Fruit fly (Drosophila melanogaster) whole organism, wandering third instar larva: ENCODE results near the gene Cyp313a1.

Experiments used
- Abd-B ChIP-seq: fragments of >200 bp; optimal IDR thresholded peaks from 2 replicates; lab custom pipeline; 2017; ENCODE audit warnings: missing biosample characterization, missing genetic modification characterization
- CG32264 ChIP-seq: fragments of 200-800 bp; sonication (Bioruptor generic); optimal IDR thresholded peaks from 2 replicates; lab custom pipeline; 2016; ENCODE audit warnings: missing biosample characterization, missing genetic modification characterization
- CG9705 ChIP-seq: fragments of 200-800 bp; sonication (Bioruptor generic); optimal IDR thresholded peaks from 2 replicates; lab custom pipeline; 2018; ENCODE audit warnings: missing biosample characterization, mild to moderate bottlenecking, missing genetic modification characterization
- CrebA ChIP-seq: fragments of 200-800 bp; sonication (Bioruptor generic); optimal IDR thresholded peaks from 2 replicates; lab custom pipeline; 2016; ENCODE audit warnings: missing biosample characterization, mild to moderate bottlenecking, missing genetic modification characterization, borderline replicate concordance
- Dfd ChIP-seq: fragments of >200 bp; optimal IDR thresholded peaks from 2 replicates; lab custom pipeline; 2017; ENCODE audit warnings: missing biosample characterization, missing genetic modification characterization
- Dif ChIP-seq: fragments of 200-275, 200-300 bp; sonication (Bioruptor generic); optimal IDR thresholded peaks from 2 replicates; lab custom pipeline; 2018; ENCODE audit warnings: missing biosample characterization, missing genetic modification characterization; ENCODE audit not compliant: partially characterized antibody
- GATAd ChIP-seq: sonication (Bioruptor generic); optimal IDR thresholded peaks from 2 replicates; lab custom pipeline; 2016; ENCODE audit warnings: missing biosample characterization, missing genetic modification characterization
- HLH106 ChIP-seq: fragments of 200-800 bp; optimal IDR thresholded peaks from 3 replicates; lab custom pipeline; 2019; ENCODE audit warnings: missing biosample characterization, mild to moderate bottlenecking, missing genetic modification characterization, moderate library complexity
- Hnf4 ChIP-seq: fragments of 200-800 bp; sonication (Bioruptor generic); optimal IDR thresholded peaks from 2 replicates; lab custom pipeline; 2016; ENCODE audit warnings: missing biosample characterization, mild to moderate bottlenecking, missing genetic modification characterization
- Hr78 ChIP-seq: fragments of >200 bp; optimal IDR thresholded peaks from 2 replicates; lab custom pipeline; 2017; ENCODE audit warnings: missing biosample characterization, missing genetic modification characterization
- Hr83 ChIP-seq: fragments of 200-300 bp; sonication (Bioruptor generic); optimal IDR thresholded peaks from 2 replicates; lab custom pipeline; 2016; ENCODE audit warnings: missing biosample characterization, mild to moderate bottlenecking, missing genetic modification characterization, moderate library complexity; ENCODE audit not compliant: poor library complexity, severe bottlenecking
- Jra ChIP-seq: sonication (Bioruptor generic); optimal IDR thresholded peaks from 2 replicates; lab custom pipeline; 2016; ENCODE audit warnings: missing biosample characterization, missing genetic modification characterization
- Mio ChIP-seq: sonication (Bioruptor generic); optimal IDR thresholded peaks from 2 replicates; lab custom pipeline; 2016; ENCODE audit warnings: missing biosample characterization, missing genetic modification characterization
- Myc ChIP-seq: fragments of >200 bp; optimal IDR thresholded peaks from 2 replicates; lab custom pipeline; 2017
- N ChIP-seq: fragments of >200 bp; optimal IDR thresholded peaks from 2 replicates; lab custom pipeline; 2018; ENCODE audit warnings: missing biosample characterization, missing external identifiers, missing genetic modification characterization
- OdsH ChIP-seq: fragments of 200-800 bp; sonication (Bioruptor generic); optimal IDR thresholded peaks from 2 replicates; lab custom pipeline; 2016; ENCODE audit warnings: missing biosample characterization, mild to moderate bottlenecking, missing genetic modification characterization
- Rel ChIP-seq, 2 experiments: fragments of 200-800 bp; sonication (Bioruptor generic) in 1 of 2; optimal IDR thresholded peaks; 2 replicates in 1 of 2; 3 replicates in 1 of 2; lab custom pipeline; 2016 to 2019; ENCODE audit warnings: mild to moderate bottlenecking in 2 of 2, missing biosample characterization in 2 of 2, missing genetic modification characterization in 2 of 2, moderate library complexity in 1 of 2
- Sp1 ChIP-seq: fragments of 200-800 bp; sonication (Bioruptor generic); optimal IDR thresholded peaks from 3 replicates; lab custom pipeline; 2019; ENCODE audit warnings: missing biosample characterization, mild to moderate bottlenecking, missing genetic modification characterization, moderate library complexity
- Vsx2 ChIP-seq: fragments of 200-300, 225-300 bp; sonication (Bioruptor generic); optimal IDR thresholded peaks from 2 replicates; lab custom pipeline; 2018; ENCODE audit warnings: missing biosample characterization, missing genetic modification characterization; ENCODE audit not compliant: partially characterized antibody
- br ChIP-seq: fragments of 200-800 bp; sonication (Bioruptor generic); optimal IDR thresholded peaks from 2 replicates; lab custom pipeline; 2016; ENCODE audit warnings: missing biosample characterization, missing genetic modification characterization
- brk ChIP-seq: fragments of 200-800 bp; sonication (Bioruptor generic); optimal IDR thresholded peaks from 2 replicates; lab custom pipeline; 2016; ENCODE audit warnings: missing biosample characterization, mild to moderate bottlenecking, missing genetic modification characterization
- dl ChIP-seq, 2 experiments: fragments of 175-275, 200-275 bp in 1 of 2; fragments of 200-275 bp in 1 of 2; sonication (Bioruptor generic); optimal IDR thresholded peaks; lab custom pipeline; 2018; ENCODE audit warnings: mild to moderate bottlenecking in 2 of 2, missing biosample characterization in 2 of 2, missing genetic modification characterization in 2 of 2, moderate library complexity in 2 of 2; ENCODE audit not compliant: partially characterized antibody in 2 of 2, insufficient read depth in 1 of 2
- dmrt93B ChIP-seq: fragments of 200-800 bp; sonication (Bioruptor generic); optimal IDR thresholded peaks from 2 replicates; lab custom pipeline; 2018; ENCODE audit warnings: missing biosample characterization, mild to moderate bottlenecking, missing genetic modification characterization
- dsf ChIP-seq: sonication (Bioruptor generic); optimal IDR thresholded peaks from 2 replicates; lab custom pipeline; 2016; ENCODE audit warnings: missing biosample characterization, missing genetic modification characterization, borderline replicate concordance
- ey ChIP-seq: fragments of 200-800 bp; sonication (Bioruptor generic); optimal IDR thresholded peaks from 2 replicates; lab custom pipeline; 2016; ENCODE audit warnings: missing biosample characterization, missing genetic modification characterization
- foxo ChIP-seq, 2 experiments: fragments of 200-800 bp; sonication (Bioruptor generic); optimal IDR thresholded peaks; 2 replicates in 1 of 2; 3 replicates in 1 of 2; lab custom pipeline; 2016 to 2017; ENCODE audit warnings: missing biosample characterization in 2 of 2, missing genetic modification characterization in 2 of 2
- fru ChIP-seq: fragments of 200-800 bp; sonication (Bioruptor generic); optimal IDR thresholded peaks from 3 replicates; lab custom pipeline; 2016; ENCODE audit warnings: missing biosample characterization, mild to moderate bottlenecking, missing genetic modification characterization
- h ChIP-seq: fragments of 200-800 bp; sonication (Bioruptor generic); optimal IDR thresholded peaks from 3 replicates; lab custom pipeline; 2016; ENCODE audit warnings: missing biosample characterization, mild to moderate bottlenecking, missing genetic modification characterization
- jim ChIP-seq: fragments of 175-275, 200-325 bp; sonication (Bioruptor generic); optimal IDR thresholded peaks from 2 replicates; lab custom pipeline; 2016; ENCODE audit warnings: missing biosample characterization, mild to moderate bottlenecking, missing genetic modification characterization
- lola ChIP-seq: fragments of >200 bp; optimal IDR thresholded peaks from 2 replicates; lab custom pipeline; 2017; ENCODE audit warnings: missing biosample characterization, missing genetic modification characterization
- pan ChIP-seq: fragments of >200 bp; optimal IDR thresholded peaks from 2 replicates; lab custom pipeline; 2017
- psq ChIP-seq: fragments of 200-800 bp; sonication (Bioruptor generic); optimal IDR thresholded peaks from 3 replicates; lab custom pipeline; 2017; ENCODE audit warnings: missing biosample characterization, mild to moderate bottlenecking, missing genetic modification characterization, moderate library complexity
- rgr ChIP-seq: fragments of 200-800 bp; sonication (Bioruptor generic); optimal IDR thresholded peaks from 3 replicates; lab custom pipeline; 2016; ENCODE audit warnings: missing biosample characterization, mild to moderate bottlenecking, missing genetic modification characterization
- sage ChIP-seq: fragments of 200-800 bp; sonication (Bioruptor generic); optimal IDR thresholded peaks from 2 replicates; lab custom pipeline; 2016; ENCODE audit warnings: missing biosample characterization, mild to moderate bottlenecking, missing genetic modification characterization
- sv ChIP-seq: fragments of 200-800 bp; sonication (Bioruptor generic); optimal IDR thresholded peaks from 3 replicates; lab custom pipeline; 2016; ENCODE audit warnings: missing biosample characterization, missing genetic modification characterization
- tai ChIP-seq: sonication (Bioruptor generic); optimal IDR thresholded peaks from 2 replicates; lab custom pipeline; 2016; ENCODE audit warnings: missing biosample characterization, missing genetic modification characterization
- usp ChIP-seq: fragments of >200 bp; optimal IDR thresholded peaks from 2 replicates; lab custom pipeline; 2017; ENCODE audit warnings: missing biosample characterization, missing genetic modification characterization
- woc ChIP-seq: sonication (Bioruptor generic); optimal IDR thresholded peaks from 2 replicates; lab custom pipeline; 2016; ENCODE audit warnings: missing biosample characterization, mild to moderate bottlenecking, missing genetic modification characterization

Gene Cyp313a1

DNA sequence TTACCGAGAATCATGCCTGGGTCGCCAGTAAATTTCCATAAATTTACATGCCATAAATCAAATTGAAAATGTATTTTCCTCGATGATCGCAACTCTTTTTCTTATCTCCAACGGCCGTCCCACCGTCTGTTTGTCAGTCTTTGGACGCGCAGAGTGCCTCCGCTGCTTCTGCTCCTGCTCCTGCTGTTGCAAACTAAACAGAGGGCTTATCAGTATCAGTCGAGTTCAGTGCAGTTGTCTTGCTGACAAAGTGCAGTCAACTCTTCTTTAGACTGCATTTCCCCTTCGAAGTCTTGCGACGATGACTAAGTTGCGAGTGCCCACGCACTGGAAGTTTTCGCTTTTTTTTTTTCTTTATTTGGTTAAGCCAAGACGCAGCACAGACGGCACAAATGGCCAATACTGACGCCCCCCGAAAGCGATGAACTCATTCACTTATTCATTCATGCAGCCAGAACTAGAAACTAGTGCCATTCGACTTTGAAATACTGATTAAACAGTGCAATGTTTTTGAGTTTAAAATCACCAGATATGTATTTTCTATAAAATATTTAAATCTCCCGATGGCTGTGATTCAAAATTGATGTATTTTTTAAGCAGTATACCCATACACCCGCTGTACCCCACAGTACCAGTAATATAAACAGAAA, 46.7 kb upstream of the Cyp313a1 start:
- no peak for TF ChIP-seq Hr78
- TF ChIP-seq Myc, result no peak
- TF ChIP-seq OdsH (GFP tag; lab: Kevin White, UChicago), result no peak
- no peak for TF ChIP-seq Dfd
- no peak for TF ChIP-seq N
- TF ChIP-seq CrebA (GFP tag; lab: Kevin White, UChicago), result no peak
- TF ChIP-seq Vsx2 (GFP tag; lab: Kevin White, UChicago), result no peak
- no peak for TF ChIP-seq Dif (GFP tag; lab: Kevin White, UChicago)
- TF ChIP-seq ey (GFP tag; lab: Kevin White, UChicago), result no peak
- TF ChIP-seq br (GFP tag; lab: Kevin White, UChicago), result no peak
- TF ChIP-seq GATAd (GFP tag; lab: Kevin White, UChicago), result no peak
- TF ChIP-seq Rel (GFP tag; optimal IDR thresholded peaks at IDR 0.05; lab: Kevin White, UChicago), result no peak
- TF ChIP-seq Rel (tag; optimal IDR thresholded peaks at IDR 0.05; lab: Kevin White, UChicago), result no peak
- no peak for TF ChIP-seq h
- no peak for TF ChIP-seq Sp1 (GFP tag; lab: Kevin White, UChicago)
- no peak for TF ChIP-seq CG32264 (GFP tag; lab: Kevin White, UChicago)
- no peak for TF ChIP-seq HLH106 (tag; lab: Kevin White, UChicago)
- no peak for TF ChIP-seq Abd-B

DNA sequence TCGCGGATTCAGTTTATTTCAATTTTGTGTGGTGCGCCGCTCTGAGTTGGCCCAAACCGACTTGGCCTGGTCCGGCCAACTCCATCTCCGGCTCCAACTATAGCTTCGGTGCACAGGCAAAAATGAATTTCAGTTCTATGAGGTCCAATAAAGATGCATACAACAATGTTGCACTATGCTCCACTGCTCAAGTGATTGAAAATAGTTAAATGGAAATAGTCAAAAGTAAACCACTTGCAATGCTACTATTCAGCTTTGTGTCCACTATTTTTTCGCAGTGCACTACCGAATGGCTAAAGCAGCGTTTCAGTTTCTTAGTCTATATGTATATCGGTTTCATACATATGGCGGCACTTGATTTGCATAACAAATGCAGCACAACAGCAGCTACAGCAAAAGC, 44.6 kb upstream of the Cyp313a1 start:
- TF ChIP-seq brk (GFP tag; lab: Kevin White, UChicago) (no peak), dmrt93B (GFP tag; lab: Kevin White, UChicago) (no peak), OdsH (GFP tag; lab: Kevin White, UChicago) (peak; percentile 44), HLH106 (tag; lab: Kevin White, UChicago) (peak; percentile 32), CrebA (GFP tag; lab: Kevin White, UChicago) (no peak), N (no peak), Sp1 (GFP tag; lab: Kevin White, UChicago) (peak; percentile 10), br (GFP tag; lab: Kevin White, UChicago) (peak; percentile 23), Vsx2 (GFP tag; lab: Kevin White, UChicago) (no peak), GATAd (GFP tag; lab: Kevin White, UChicago) (no peak), usp (no peak), lola (GFP tag; lab: Kevin White, UChicago) (no peak), Jra (GFP tag; lab: Kevin White, UChicago) (no peak), h (peak; percentile 65), Mio (GFP tag; lab: Kevin White, UChicago) (no peak), sage (no peak), ey (GFP tag; lab: Kevin White, UChicago) (peak; percentile 48), pan (lab: Kevin White, UChicago) (no peak), CG9705 (no peak), rgr (peak; percentile 27), fru (GFP tag; lab: Kevin White, UChicago) (peak; percentile 36), Abd-B (no peak), dl (GFP tag; optimal IDR thresholded peaks at IDR 0.05; lab: Kevin White, UChicago; ENCODE audit: insufficient read depth in 1 of 2, partially characterized antibody in 2 of 2) (no peak), foxo (GFP tag; optimal IDR thresholded peaks at IDR 0.05; lab: Kevin White, UChicago) (peak in 1 of 2 experiments; percentile 56), CG32264 (GFP tag; lab: Kevin White, UChicago) (no peak), Hr83 (no peak), Hr78 (no peak), sv (GFP tag; lab: Kevin White, UChicago) (peak; percentile 57), tai (GFP tag; lab: Kevin White, UChicago) (no peak), psq (GFP tag; lab: Kevin White, UChicago) (peak; percentile 4), jim (GFP tag; lab: Kevin White, UChicago) (no peak), Hnf4 (peak; percentile 6), woc (GFP tag; lab: Kevin White, UChicago) (no peak), Myc (no peak), Rel (GFP tag; optimal IDR thresholded peaks at IDR 0.05; lab: Kevin White, UChicago) (no peak), Rel (tag; optimal IDR thresholded peaks at IDR 0.05; lab: Kevin White, UChicago) (no peak), Dfd (no peak), Dif (GFP tag; lab: Kevin White, UChicago) (no peak), dsf (GFP tag; lab: Kevin White, UChicago) (no peak)
